Fruit fly (Drosophila melanogaster) whole organism, embryonic: Measurements from ENCODE around the gene Dph5.

ENCODE experiments used
- Asciz ChIP-seq: fragments of 200-800 bp; sonication (Bioruptor generic); optimal IDR thresholded peaks from 2 replicates; lab custom pipeline; 2017; ENCODE audit warnings: missing biosample characterization, mild to moderate bottlenecking, missing genetic modification characterization, missing genetic modification reagents
- C15 ChIP-seq: fragments of 200-800 bp; sonication (Bioruptor generic); IDR thresholded peaks from 3 replicates; pipeline ENCODE4 v1.3.6; 2022; ENCODE audit warnings: missing biosample characterization, missing genetic modification characterization
- CG10366 ChIP-seq: fragments of 200-800 bp; sonication (Bioruptor generic); IDR thresholded peaks from 2 replicates; pipeline ENCODE4 v1.3.6; 2022; ENCODE audit warnings: missing biosample characterization, missing genetic modification characterization
- CG10543 ChIP-seq: fragments of 200-800 bp; sonication (Bioruptor generic); optimal IDR thresholded peaks from 3 replicates; lab custom pipeline; 2017; ENCODE audit warnings: missing biosample characterization, mild to moderate bottlenecking, missing genetic modification characterization, moderate library complexity
- CG12769 ChIP-seq: fragments of 200-800 bp; sonication (Bioruptor generic); optimal IDR thresholded peaks from 2 replicates; lab custom pipeline; 2019; ENCODE audit warnings: missing biosample characterization, mild to moderate bottlenecking, missing genetic modification characterization, moderate library complexity
- CG15514 ChIP-seq: fragments of 200-800 bp; sonication (Bioruptor generic); optimal IDR thresholded peaks from 3 replicates; lab custom pipeline; 2017; ENCODE audit warnings: missing biosample characterization, missing genetic modification characterization, mild to moderate bottlenecking, moderate library complexity, missing genetic modification reagents
- CG1603 ChIP-seq: fragments of 200-800 bp; sonication (Bioruptor generic); optimal IDR thresholded peaks from 2 replicates; lab custom pipeline; 2019; ENCODE audit warnings: missing biosample characterization, mild to moderate bottlenecking, missing genetic modification characterization, moderate library complexity
- CG2116 ChIP-seq: fragments of 200-800 bp; sonication (Bioruptor generic); optimal IDR thresholded peaks from 3 replicates; lab custom pipeline; 2018; ENCODE audit warnings: missing biosample characterization, mild to moderate bottlenecking, missing genetic modification characterization
- CG31365 ChIP-seq: fragments of 200-800 bp; sonication (Bioruptor generic); optimal IDR thresholded peaks from 2 replicates; lab custom pipeline; 2018; ENCODE audit warnings: missing biosample characterization, mild to moderate bottlenecking, missing genetic modification characterization
- CG3163 ChIP-seq: fragments of 200-800 bp; sonication (Bioruptor generic); optimal IDR thresholded peaks from 3 replicates; lab custom pipeline; 2016; ENCODE audit warnings: missing biosample characterization, missing genetic modification characterization
- CG33213 ChIP-seq: fragments of 200-800 bp; sonication (Bioruptor generic); optimal IDR thresholded peaks from 3 replicates; lab custom pipeline; 2016; ENCODE audit warnings: missing biosample characterization, missing genetic modification characterization
- CG34376 ChIP-seq: fragments of 200-800 bp; sonication (Bioruptor generic); optimal IDR thresholded peaks from 2 replicates; lab custom pipeline; 2018; ENCODE audit warnings: missing biosample characterization, mild to moderate bottlenecking, missing genetic modification characterization
- CG42726 ChIP-seq: fragments of 200-800 bp; sonication (Bioruptor generic); IDR thresholded peaks from 2 replicates; pipeline ENCODE4 v1.3.6; 2022; ENCODE audit warnings: missing biosample characterization, missing genetic modification characterization; ENCODE audit not compliant: partially characterized antibody
- CG4617 ChIP-seq: fragments of 200-800 bp; sonication (Bioruptor generic); optimal IDR thresholded peaks from 3 replicates; lab custom pipeline; 2016; ENCODE audit warnings: missing biosample characterization, missing genetic modification characterization, borderline replicate concordance
- CG6272 ChIP-seq: fragments of 200-800 bp; sonication (Bioruptor generic); IDR thresholded peaks from 2 replicates; pipeline ENCODE4 v1.3.6; 2022; ENCODE audit warnings: missing biosample characterization, missing genetic modification characterization
- CG7372 ChIP-seq: fragments of 200-800 bp; sonication (Bioruptor generic); IDR thresholded peaks from 2 replicates; pipeline ENCODE4 v1.3.6; 2022; ENCODE audit warnings: missing biosample characterization, missing genetic modification characterization
- CG7745 ChIP-seq: fragments of 200-800 bp; sonication (Bioruptor generic); optimal IDR thresholded peaks from 2 replicates; lab custom pipeline; 2018; ENCODE audit warnings: missing biosample characterization, mild to moderate bottlenecking, missing genetic modification characterization, moderate library complexity
- CG8290 ChIP-seq, 3 experiments: fragments of 200-800 bp; sonication (Bioruptor generic); optimal IDR thresholded peaks; 2 replicates each; lab custom pipeline; 2016 to 2019; ENCODE audit warnings: missing biosample characterization in 3 of 3, missing genetic modification characterization in 3 of 3, mild to moderate bottlenecking in 2 of 3, moderate library complexity in 1 of 3
- D ChIP-seq, 2 experiments: fragments of 200-800 bp in 1 of 2; fragments of >200 bp in 1 of 2; sonication (Bioruptor generic) in 1 of 2; optimal IDR thresholded peaks; 2 replicates in 1 of 2; 3 replicates in 1 of 2; lab custom pipeline; 2017; ENCODE audit warnings: mild to moderate bottlenecking in 1 of 2, missing biosample characterization in 1 of 2, missing genetic modification characterization in 1 of 2, missing genetic modification reagents in 1 of 2
- Deaf1 ChIP-seq: fragments of 200-800 bp; optimal IDR thresholded peaks from 3 replicates; lab custom pipeline; 2019; ENCODE audit warnings: missing biosample characterization, mild to moderate bottlenecking, missing genetic modification characterization, moderate library complexity
- Hand ChIP-seq: fragments of 200-800 bp; sonication (Bioruptor generic); optimal IDR thresholded peaks from 2 replicates; lab custom pipeline; 2017; ENCODE audit warnings: mild to moderate bottlenecking, missing biosample characterization, missing genetic modification reagents, missing genetic modification characterization
- Hr3 ChIP-seq: fragments of 200-800 bp; sonication (Bioruptor generic); optimal IDR thresholded peaks from 3 replicates; lab custom pipeline; 2016; ENCODE audit warnings: missing biosample characterization, missing genetic modification characterization
- Mad ChIP-seq: fragments of 200-800 bp; sonication (Bioruptor generic); optimal IDR thresholded peaks from 2 replicates; lab custom pipeline; 2016; ENCODE audit warnings: missing biosample characterization, missing genetic modification characterization
- Med ChIP-seq: fragments of 200-800 bp; sonication (Bioruptor generic); peaks from one replicate; lab custom pipeline; 2016; ENCODE audit warnings: missing biosample characterization, missing genetic modification characterization, mild to moderate bottlenecking, inconsistent platforms, moderate library complexity
- Meics ChIP-seq: fragments of 200-800 bp; sonication (Bioruptor generic); optimal IDR thresholded peaks from 2 replicates; lab custom pipeline; 2017; ENCODE audit warnings: missing biosample characterization, mild to moderate bottlenecking, missing genetic modification characterization
- Myb ChIP-seq: fragments of 200-800 bp; sonication (Bioruptor generic); optimal IDR thresholded peaks from 2 replicates; lab custom pipeline; 2016; ENCODE audit warnings: missing biosample characterization, missing genetic modification characterization
- Opbp ChIP-seq: fragments of 200-800 bp; sonication (Bioruptor generic); IDR thresholded peaks from 3 replicates; pipeline ENCODE4 v1.3.6; 2022; ENCODE audit warnings: missing biosample characterization, missing genetic modification characterization; ENCODE audit not compliant: partially characterized antibody
- Pdp1 ChIP-seq, 2 experiments: fragments of 200-800 bp; sonication (Bioruptor generic); optimal IDR thresholded peaks; 3 replicates each; lab custom pipeline; 2016; ENCODE audit warnings: missing biosample characterization in 2 of 2, missing genetic modification characterization in 2 of 2, mild to moderate bottlenecking in 1 of 2, moderate library complexity in 1 of 2
- Rfx ChIP-seq: fragments of 200-800 bp; sonication (Bioruptor generic); IDR thresholded peaks from 2 replicates; pipeline ENCODE4 v1.3.6; 2022; ENCODE audit warnings: missing biosample characterization, missing genetic modification characterization
- Sry-β ChIP-seq: fragments of 200-800 bp; sonication (Bioruptor generic); optimal IDR thresholded peaks from 2 replicates; lab custom pipeline; 2018; ENCODE audit warnings: missing biosample characterization, mild to moderate bottlenecking, missing genetic modification characterization, moderate library complexity
- Sry-δ ChIP-seq: fragments of 200-800 bp; sonication (Bioruptor generic); optimal IDR thresholded peaks from 2 replicates; lab custom pipeline; 2016; ENCODE audit warnings: missing biosample characterization, missing genetic modification characterization
- Vsx1 ChIP-seq: fragments of 200-800 bp; sonication (Bioruptor generic); optimal IDR thresholded peaks from 2 replicates; lab custom pipeline; 2017; ENCODE audit warnings: missing biosample characterization, mild to moderate bottlenecking, missing genetic modification characterization, missing genetic modification reagents
- Xbp1 ChIP-seq: fragments of 200-800 bp; sonication (Bioruptor generic); optimal IDR thresholded peaks from 3 replicates; lab custom pipeline; 2016; ENCODE audit warnings: missing biosample characterization, mild to moderate bottlenecking, missing genetic modification characterization
- cad ChIP-seq: fragments of >200 bp; optimal IDR thresholded peaks from 2 replicates; lab custom pipeline; 2017; ENCODE audit warnings: missing biosample characterization, missing genetic modification characterization
- cato ChIP-seq: fragments of 200-800 bp; sonication (Bioruptor generic); optimal IDR thresholded peaks from 2 replicates; lab custom pipeline; 2016; ENCODE audit warnings: missing biosample characterization, missing genetic modification characterization, borderline replicate concordance
- chinmo ChIP-seq: fragments of 200-800 bp; sonication (Bioruptor generic); IDR thresholded peaks from 4 replicates; pipeline ENCODE4 v1.3.6; 2022; ENCODE audit warnings: missing biosample characterization, missing genetic modification characterization; ENCODE audit not compliant: partially characterized antibody
- dan ChIP-seq: fragments of 200-800 bp; sonication (Bioruptor generic); IDR thresholded peaks from 2 replicates; pipeline ENCODE4 v1.3.6; 2022; ENCODE audit warnings: missing biosample characterization, missing genetic modification characterization
- exex ChIP-seq: fragments of 200-800 bp; sonication (Bioruptor generic); optimal IDR thresholded peaks from 4 replicates; lab custom pipeline; 2018; ENCODE audit warnings: missing biosample characterization, mild to moderate bottlenecking, missing genetic modification characterization, moderate library complexity
- grn ChIP-seq: fragments of 200-800 bp; sonication (Bioruptor generic); optimal IDR thresholded peaks from 3 replicates; lab custom pipeline; 2017; ENCODE audit warnings: missing biosample characterization, missing genetic modification characterization
- gro ChIP-seq: fragments of 200-800 bp; sonication (Bioruptor generic); optimal IDR thresholded peaks from 2 replicates; lab custom pipeline; 2016; ENCODE audit warnings: missing biosample characterization, missing genetic modification characterization
- jigr1 ChIP-seq: fragments of 200-800 bp; sonication (Bioruptor generic); IDR thresholded peaks from 3 replicates; pipeline ENCODE4 v1.3.6; 2022; ENCODE audit warnings: missing biosample characterization, missing genetic modification characterization
- kah ChIP-seq: fragments of 200-800 bp; sonication (Bioruptor generic); optimal IDR thresholded peaks from 2 replicates; lab custom pipeline; 2018; ENCODE audit warnings: missing biosample characterization, mild to moderate bottlenecking, missing genetic modification characterization
- lmd ChIP-seq: fragments of 200-800 bp; sonication (Bioruptor generic); IDR thresholded peaks from 2 replicates; pipeline ENCODE4 v1.3.6; 2022; ENCODE audit warnings: missing biosample characterization, missing genetic modification characterization
- pan ChIP-seq, 4 experiments: fragments of >200 bp in 3 of 4; fragments of 200-800 bp in 1 of 4; sonication (Bioruptor generic) in 1 of 4; optimal IDR thresholded peaks in 3 of 4; IDR thresholded peaks in 1 of 4; 2 replicates each; pipeline versions ENCODE4 v1.3.6 to Lab custom; 2017 to 2022; ENCODE audit warnings: missing biosample characterization in 2 of 4, missing genetic modification characterization in 2 of 4, mixed read lengths in 1 of 4
- sc ChIP-seq, 3 experiments: fragments of >200 bp in 2 of 3; fragments of 200-800 bp in 1 of 3; sonication (Bioruptor generic) in 1 of 3; optimal IDR thresholded peaks; 2 replicates in 2 of 3; 3 replicates in 1 of 3; lab custom pipeline; 2017; ENCODE audit warnings: mild to moderate bottlenecking in 1 of 3, missing biosample characterization in 1 of 3, missing genetic modification characterization in 1 of 3, missing genetic modification reagents in 1 of 3
- sob ChIP-seq: fragments of 200-800 bp; sonication (Bioruptor generic); IDR thresholded peaks from 2 replicates; pipeline ENCODE4 v1.3.6; 2022; ENCODE audit warnings: missing biosample characterization, missing genetic modification characterization
- vnd ChIP-seq: fragments of 200-800 bp; sonication (Bioruptor generic); IDR thresholded peaks from 3 replicates; pipeline ENCODE4 v1.3.6; 2022; ENCODE audit warnings: missing biosample characterization, missing genetic modification characterization; ENCODE audit not compliant: partially characterized antibody

Gene Dph5

DNA sequence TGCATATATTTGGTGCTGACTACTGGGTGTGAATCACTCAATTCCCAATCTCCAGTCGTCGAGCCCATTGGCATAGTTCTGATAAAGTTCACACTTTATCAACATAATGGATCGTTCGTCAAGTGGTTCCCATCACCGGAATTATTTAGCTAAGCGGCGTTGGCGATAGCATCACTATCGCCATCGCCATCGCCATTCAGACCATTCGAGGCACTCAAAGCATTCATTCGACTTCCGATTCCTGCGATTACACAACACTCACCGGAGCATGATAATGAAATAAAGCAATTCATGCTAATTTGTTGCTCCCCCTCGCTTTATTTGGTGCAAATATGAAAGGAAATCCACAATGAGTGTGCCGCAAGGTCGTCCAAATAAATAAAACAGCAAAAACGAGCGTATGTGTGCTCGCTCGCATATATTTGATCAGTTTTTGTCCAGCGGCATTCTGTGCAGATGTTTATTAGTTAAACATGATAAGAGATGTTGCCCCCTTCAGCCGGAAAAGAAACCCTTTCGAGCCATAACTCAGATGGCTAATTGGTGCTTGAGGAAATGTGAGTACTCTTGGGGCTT, 12.4 kb upstream of the Dph5 start (continued):
- 0 out of 3 replicates have a peak, but pooled peaks have one; percentile 29 for TF ChIP-seq vnd
- no peak for TF ChIP-seq CG8290 (GFP tag; optimal IDR thresholded peaks at IDR 0.05; lab: Kevin White, UChicago)
- TF ChIP-seq CG8290 (tag; optimal IDR thresholded peaks at IDR 0.05; lab: Kevin White, UChicago), result peak in 1 of 2 experiments; percentile 5
- TF ChIP-seq jigr1 (GFP tag; lab: Robert Waterston, UW), result no peak
- TF ChIP-seq CG2116, result no peak
- no peak for TF ChIP-seq Myb (GFP tag; lab: Kevin White, UChicago)
- no peak for TF ChIP-seq CG1603 (tag; lab: Kevin White, UChicago)
- peak; percentile 17 for TF ChIP-seq CG10543 (GFP tag; lab: Kevin White, UChicago)
- no peak for TF ChIP-seq Hand (GFP tag; lab: Kevin White, UChicago)
- no peak for TF ChIP-seq Deaf1 (tag; lab: Kevin White, UChicago)
- no peak for TF ChIP-seq Xbp1 (GFP tag; lab: Kevin White, UChicago)
- no peak for TF ChIP-seq kah (GFP tag; lab: Kevin White, UChicago)
- TF ChIP-seq pan (optimal IDR thresholded peaks at IDR 0.05; lab: Kevin White, UChicago), result no peak
- TF ChIP-seq pan (GFP tag; optimal IDR thresholded peaks at IDR 0.05 in 1 of 2, IDR thresholded peaks at IDR 0.05 in 1 of 2), result no peak
- TF ChIP-seq exex (tag; lab: Kevin White, UChicago), result peak; percentile 95
- TF ChIP-seq CG12769 (tag; lab: Kevin White, UChicago), result peak; percentile 45
- peak; percentile 97 for TF ChIP-seq grn (GFP tag; lab: Kevin White, UChicago)
- no peak for TF ChIP-seq CG42726 (GFP tag; lab: Robert Waterston, UW)
- TF ChIP-seq cato (GFP tag; lab: Kevin White, UChicago), result no peak
- no peak for TF ChIP-seq cad
- TF ChIP-seq Rfx (GFP tag; lab: Robert Waterston, UW), result peak; percentile 39; the same call in 1 of the 2 replicates
- TF ChIP-seq Pdp1 (GFP tag; optimal IDR thresholded peaks at IDR 0.05; lab: Kevin White, UChicago), result peak in 1 of 2 experiments; percentile 96
- TF ChIP-seq CG15514 (GFP tag; lab: Kevin White, UChicago), result peak; percentile 38
- no peak for TF ChIP-seq dan
- no peak for TF ChIP-seq sc (optimal IDR thresholded peaks at IDR 0.05; lab: Kevin White, UChicago)
- TF ChIP-seq sc (GFP tag; optimal IDR thresholded peaks at IDR 0.05; lab: Kevin White, UChicago), result no peak
- no peak for TF ChIP-seq CG31365 (tag; lab: Kevin White, UChicago)
- TF ChIP-seq CG6272 (GFP tag; lab: Robert Waterston, UW), result no peak
- peak; percentile 85 for TF ChIP-seq gro
- TF ChIP-seq Mad (GFP tag; lab: Kevin White, UChicago), result no peak
- no peak for TF ChIP-seq Sry-δ
- no peak for TF ChIP-seq CG7745 (tag; lab: Kevin White, UChicago)
- no peak for TF ChIP-seq CG3163
- peak; percentile 80 for TF ChIP-seq CG34376 (GFP tag; lab: Kevin White, UChicago)
- TF ChIP-seq CG7372 (GFP tag; lab: Robert Waterston, UW), result no peak
- TF ChIP-seq Sry-β, result no peak
- TF ChIP-seq Asciz (GFP tag; lab: Kevin White, UChicago), result no peak
- TF ChIP-seq lmd (GFP tag; lab: Robert Waterston, UW), result no peak
- peak; percentile 59 for TF ChIP-seq Med (GFP tag; lab: Kevin White, UChicago)
- TF ChIP-seq Meics (GFP tag; lab: Kevin White, UChicago), result no peak
- no peak for TF ChIP-seq D (optimal IDR thresholded peaks at IDR 0.05; lab: Kevin White, UChicago)
- TF ChIP-seq D (GFP tag; optimal IDR thresholded peaks at IDR 0.05; lab: Kevin White, UChicago), result no peak
- TF ChIP-seq chinmo (GFP tag; lab: Robert Waterston, UW), result 0 out of 4 replicates have a peak, but pooled peaks have one; percentile 13
- TF ChIP-seq Opbp (GFP tag; lab: Robert Waterston, UW), result no peak
- TF ChIP-seq C15, result no peak
- TF ChIP-seq CG4617 (GFP tag; lab: Kevin White, UChicago), result no peak
- no peak for TF ChIP-seq sob
- TF ChIP-seq CG10366 (GFP tag; lab: Robert Waterston, UW), result no peak
- TF ChIP-seq Hr3 (GFP tag; lab: Kevin White, UChicago), result no peak
- TF ChIP-seq Vsx1 (GFP tag; lab: Kevin White, UChicago), result peak; percentile 26
- TF ChIP-seq CG33213 (GFP tag; lab: Kevin White, UChicago), result no peak
